Fruit fly (Drosophila melanogaster): ENCODE data around the gene bun.

bun gene

dm6 chr2L:12433712-12434534, 112.5 kb downstream of the bun start, which contains the start of gene eRF3:
TSS of gene eRF3 (plus strand) at chr2L:12434452.
- peak; percentile 84 for TF ChIP-seq CG17801 (GFP tag; optimal IDR thresholded peaks at IDR 0.05; ENCODE audit: partially characterized antibody)

- TF ChIP-seq CG17801 (GFP tag; optimal IDR thresholded peaks at IDR 0.05; ENCODE audit: partially characterized antibody), result no peak
Measured at dm6 chr2L:12430792-12431191, 115.6 kb downstream of the bun start, which contains the start of gene CG5435. TSS of gene CG5435 (minus strand) at chr2L:12430892.

- TF ChIP-seq CG17801 (GFP tag; optimal IDR thresholded peaks at IDR 0.05; ENCODE audit: partially characterized antibody), result peak; percentile 81
Measured at dm6 chr2L:12427487-12428101, 118.8 kb downstream of the bun start, which contains the start of the genes CG5446 and Trm1. TSS of gene CG5446 (minus strand) at chr2L:12427709. TSS of gene Trm1 (plus strand) at chr2L:12428028.

- TF ChIP-seq CG17801 (GFP tag; optimal IDR thresholded peaks at IDR 0.05; ENCODE audit: partially characterized antibody), result no peak
Measured at dm6 chr2L:12424555-12424954, 121.9 kb downstream of the bun start, which contains the start of gene Fam92. TSS of gene Fam92 (plus strand) at chr2L:12424904.

dm6 chr2L:12423106-12423836, 123.1 kb downstream of the bun start, which contains the start of gene vir-1:
TSS of gene vir-1 (minus strand) at chr2L:12423439.
- no peak for TF ChIP-seq CG17801 (GFP tag; optimal IDR thresholded peaks at IDR 0.05; ENCODE audit: partially characterized antibody)

- no peak for TF ChIP-seq CG17801 (GFP tag; optimal IDR thresholded peaks at IDR 0.05; ENCODE audit: partially characterized antibody)
Measured at dm6 chr2L:12421793-12422691, 124.4 kb downstream of the bun start.

- TF ChIP-seq CG17801 (GFP tag; optimal IDR thresholded peaks at IDR 0.05; ENCODE audit: partially characterized antibody), result no peak
Measured at dm6 chr2L:12421188-12421587, 125.2 kb downstream of the bun start.

dm6 chr2L:12415485-12416137, 130.8 kb downstream of the bun start:
- no peak for TF ChIP-seq CG17801 (GFP tag; optimal IDR thresholded peaks at IDR 0.05; ENCODE audit: partially characterized antibody)

- no peak for TF ChIP-seq CG17801 (GFP tag; optimal IDR thresholded peaks at IDR 0.05; ENCODE audit: partially characterized antibody)
Measured at dm6 chr2L:12413899-12414298, 132.5 kb downstream of the bun start.

dm6 chr2L:12410679-12411078, 135.7 kb downstream of the bun start:
- no peak for TF ChIP-seq CG17801 (GFP tag; optimal IDR thresholded peaks at IDR 0.05; ENCODE audit: partially characterized antibody)
